Fruit fly (Drosophila melanogaster) whole organism, pupa: ENCODE measurements around the gene CG45105.

Experiments used
- CG12605 ChIP-seq: fragments of 200-800 bp; sonication (Bioruptor generic); IDR thresholded peaks from 2 replicates; pipeline ENCODE4 v1.3.6; 2022; ENCODE audit warnings: missing biosample characterization, missing genetic modification characterization
- CG32121 ChIP-seq: fragments of 200-800 bp; sonication (Bioruptor generic); IDR thresholded peaks from 2 replicates; pipeline ENCODE4 v1.3.6; 2022; ENCODE audit warnings: missing biosample characterization, missing genetic modification characterization
- D1 ChIP-seq: fragments of 200-800 bp; sonication (Bioruptor generic); optimal IDR thresholded peaks from 2 replicates; lab custom pipeline; 2018; ENCODE audit warnings: missing biosample characterization, mild to moderate bottlenecking, missing genetic modification characterization, moderate library complexity
- fd96Ca ChIP-seq: fragments of 200-800 bp; sonication (Bioruptor generic); IDR thresholded peaks from 3 replicates; pipeline ENCODE4 v1.3.6; 2022; ENCODE audit warnings: missing biosample characterization, missing genetic modification characterization

- TF ChIP-seq CG12605 (no peak), D1 (tag; lab: Kevin White, UChicago) (no peak), CG32121 (no peak), fd96Ca (GFP tag; lab: Robert Waterston, UW) (no peak)
Measured at dm6 chr3R:15935538-15935937, 17.7 kb upstream of the CG45105 start.
